Fruit fly (Drosophila melanogaster) whole organism, embryonic: Measurements from ENCODE around the gene CG14341.
A peak's percentile ranks its signal among the peaks of the same experiment; 100 is the strongest.

Experiments used
- Atf-2 ChIP-seq: fragments of 200-800 bp; sonication (Bioruptor generic); optimal IDR thresholded peaks from 2 replicates; lab custom pipeline; 2016; ENCODE audit warnings: missing biosample characterization, missing genetic modification characterization
- B-H1 ChIP-seq: fragments of 200-800 bp; sonication (Bioruptor generic); IDR thresholded peaks from 3 replicates; pipeline ENCODE4 v1.3.6; 2022; ENCODE audit warnings: missing biosample characterization, missing genetic modification characterization
- B-H2 ChIP-seq: fragments of 200-800 bp; sonication (Bioruptor generic); optimal IDR thresholded peaks from 2 replicates; lab custom pipeline; 2018; ENCODE audit warnings: missing biosample characterization, mild to moderate bottlenecking, missing genetic modification characterization
- CG1024 ChIP-seq: fragments of 200-800 bp; sonication (Bioruptor generic); IDR thresholded peaks from 2 replicates; pipeline ENCODE4 v1.3.6; 2022; ENCODE audit warnings: missing biosample characterization, missing genetic modification characterization
- CG10431 ChIP-seq: fragments of 200-800 bp; sonication (Bioruptor generic); optimal IDR thresholded peaks from 3 replicates; lab custom pipeline; 2018; ENCODE audit warnings: missing biosample characterization, mild to moderate bottlenecking, missing genetic modification characterization
- CG10959 ChIP-seq: fragments of 200-800 bp; sonication (Bioruptor generic); IDR thresholded peaks from 2 replicates; pipeline ENCODE4 v1.3.6; 2022; ENCODE audit warnings: missing biosample characterization, missing genetic modification characterization
- CG10979 ChIP-seq: fragments of 200-800 bp; sonication (Bioruptor generic); optimal IDR thresholded peaks from 2 replicates; lab custom pipeline; 2018; ENCODE audit warnings: missing biosample characterization, mild to moderate bottlenecking, missing genetic modification characterization, moderate library complexity
- CG11085 ChIP-seq: fragments of 200-800 bp; sonication (Bioruptor generic); IDR thresholded peaks from 2 replicates; pipeline ENCODE4 v1.3.6; 2022; ENCODE audit warnings: missing biosample characterization, missing genetic modification characterization
- CG13894 ChIP-seq: fragments of 200-800 bp; sonication (Bioruptor generic); optimal IDR thresholded peaks from 3 replicates; lab custom pipeline; 2018; ENCODE audit warnings: missing biosample characterization, mild to moderate bottlenecking, missing genetic modification characterization, moderate library complexity
- CG15269 ChIP-seq: fragments of 200-800 bp; sonication (Bioruptor generic); optimal IDR thresholded peaks from 2 replicates; lab custom pipeline; 2018; ENCODE audit warnings: missing biosample characterization, mild to moderate bottlenecking, missing genetic modification characterization, moderate library complexity
- CG15514 ChIP-seq: fragments of 200-800 bp; sonication (Bioruptor generic); optimal IDR thresholded peaks from 3 replicates; lab custom pipeline; 2017; ENCODE audit warnings: missing biosample characterization, missing genetic modification characterization, mild to moderate bottlenecking, moderate library complexity, missing genetic modification reagents
- CG16815 ChIP-seq: fragments of 200-800 bp; sonication (Bioruptor generic); optimal IDR thresholded peaks from 3 replicates; lab custom pipeline; 2017; ENCODE audit warnings: missing biosample characterization, mild to moderate bottlenecking, missing genetic modification characterization
- CG31388 ChIP-seq: fragments of 200-800 bp; sonication (Bioruptor generic); optimal IDR thresholded peaks from 2 replicates; lab custom pipeline; 2016; ENCODE audit warnings: missing biosample characterization, missing genetic modification characterization
- CG32532 ChIP-seq: fragments of 200-800 bp; sonication (Bioruptor generic); IDR thresholded peaks from 2 replicates; pipeline ENCODE4 v1.3.6; 2022; ENCODE audit warnings: missing biosample characterization, missing genetic modification characterization
- CG3281 ChIP-seq: fragments of 200-800 bp; sonication (Bioruptor generic); optimal IDR thresholded peaks from 3 replicates; lab custom pipeline; 2017; ENCODE audit warnings: missing biosample characterization, mild to moderate bottlenecking, missing genetic modification characterization
- CG4360 ChIP-seq: fragments of 200-800 bp; sonication (Bioruptor generic); IDR thresholded peaks from 2 replicates; pipeline ENCODE4 v1.3.6; 2022; ENCODE audit warnings: missing biosample characterization, missing genetic modification characterization
- CG6765 ChIP-seq: fragments of 200-800 bp; sonication (Bioruptor generic); optimal IDR thresholded peaks from 3 replicates; lab custom pipeline; 2017; ENCODE audit warnings: missing biosample characterization, mild to moderate bottlenecking, missing genetic modification characterization
- CG7357 ChIP-seq: fragments of 200-800 bp; sonication (Bioruptor generic); IDR thresholded peaks from 3 replicates; pipeline ENCODE4 v1.3.6; 2022; ENCODE audit warnings: missing biosample characterization, missing genetic modification characterization
- Dref ChIP-seq: fragments of 200-800 bp; sonication (Bioruptor generic); IDR thresholded peaks from 2 replicates; pipeline ENCODE4 v1.3.6; 2022; ENCODE audit warnings: missing biosample characterization, missing genetic modification characterization
- Ets65A ChIP-seq: fragments of 200-800 bp; sonication (Bioruptor generic); peaks from one replicate; lab custom pipeline; 2016; ENCODE audit warnings: missing biosample characterization, missing genetic modification characterization
- H15 ChIP-seq: fragments of 200-800 bp; sonication (Bioruptor generic); IDR thresholded peaks from 3 replicates; pipeline ENCODE4 v1.3.6; 2022; ENCODE audit warnings: missing biosample characterization, missing genetic modification characterization
- HLHmδ ChIP-seq: fragments of 200-800 bp; sonication (Bioruptor generic); optimal IDR thresholded peaks from 2 replicates; lab custom pipeline; 2018; ENCODE audit warnings: missing biosample characterization, mild to moderate bottlenecking, missing genetic modification characterization, moderate library complexity
- HmgZ ChIP-seq: fragments of 200-800 bp; sonication (Bioruptor generic); optimal IDR thresholded peaks from 2 replicates; lab custom pipeline; 2018; ENCODE audit warnings: missing biosample characterization, mild to moderate bottlenecking, missing genetic modification characterization
- Mrtf ChIP-seq: fragments of 200-800 bp; sonication (Bioruptor generic); IDR thresholded peaks from 3 replicates; pipeline ENCODE4 v1.3.6; 2022; ENCODE audit warnings: missing biosample characterization, missing genetic modification characterization
- NFAT ChIP-seq: fragments of 200-800 bp; sonication (Bioruptor generic); IDR thresholded peaks from 2 replicates; pipeline ENCODE4 v1.3.6; 2022; ENCODE audit warnings: missing biosample characterization, missing genetic modification characterization
- Six4 ChIP-seq: fragments of 200-800 bp; sonication (Bioruptor generic); optimal IDR thresholded peaks from 2 replicates; lab custom pipeline; 2016; ENCODE audit warnings: missing biosample characterization, missing genetic modification characterization
- Sry-δ ChIP-seq: fragments of 200-800 bp; sonication (Bioruptor generic); optimal IDR thresholded peaks from 2 replicates; lab custom pipeline; 2016; ENCODE audit warnings: missing biosample characterization, missing genetic modification characterization
- Taf1 ChIP-seq: fragments of 200-800 bp; sonication (Bioruptor generic); IDR thresholded peaks from 2 replicates; pipeline ENCODE4 v1.3.6; 2022; ENCODE audit warnings: missing biosample characterization, missing genetic modification characterization
- Tbp ChIP-seq: fragments of >200 bp; optimal IDR thresholded peaks from 2 replicates; lab custom pipeline; 2018; ENCODE audit warnings: missing biosample characterization, missing genetic modification characterization
- bcd ChIP-seq: fragments of 200-800 bp; sonication (Bioruptor generic); optimal IDR thresholded peaks from 2 replicates; lab custom pipeline; 2017; ENCODE audit warnings: missing biosample characterization, mild to moderate bottlenecking, missing genetic modification characterization
- br ChIP-seq: fragments of >200 bp; optimal IDR thresholded peaks from 2 replicates; lab custom pipeline; 2017
- cad ChIP-seq: fragments of >200 bp; optimal IDR thresholded peaks from 2 replicates; lab custom pipeline; 2017; ENCODE audit warnings: missing biosample characterization, missing genetic modification characterization
- cwo ChIP-seq: fragments of 200-800 bp; sonication (Bioruptor generic); optimal IDR thresholded peaks from 3 replicates; lab custom pipeline; 2017; ENCODE audit warnings: missing biosample characterization, missing genetic modification characterization, mild to moderate bottlenecking, moderate library complexity, missing genetic modification reagents
- ham ChIP-seq: fragments of 200-800 bp; sonication (Bioruptor generic); IDR thresholded peaks from 2 replicates; pipeline ENCODE4 v1.3.6; 2022; ENCODE audit warnings: missing biosample characterization, missing genetic modification characterization
- hbn ChIP-seq: fragments of 200-800 bp; sonication (Bioruptor generic); IDR thresholded peaks from 2 replicates; pipeline ENCODE4 v1.3.6; 2022; ENCODE audit warnings: missing biosample characterization, missing genetic modification characterization; ENCODE audit not compliant: partially characterized antibody
- jigr1 ChIP-seq: fragments of 200-800 bp; sonication (Bioruptor generic); IDR thresholded peaks from 3 replicates; pipeline ENCODE4 v1.3.6; 2022; ENCODE audit warnings: missing biosample characterization, missing genetic modification characterization
- lov ChIP-seq, 2 experiments: fragments of 200-800 bp in 1 of 2; fragments of >200 bp in 1 of 2; sonication (Bioruptor generic) in 1 of 2; IDR thresholded peaks in 1 of 2; optimal IDR thresholded peaks in 1 of 2; 2 replicates in 1 of 2; 3 replicates in 1 of 2; pipeline versions ENCODE4 v1.3.6 to Lab custom; 2017 to 2022; ENCODE audit warnings: missing biosample characterization in 1 of 2, missing genetic modification characterization in 1 of 2
- maf-S ChIP-seq: fragments of 200-800 bp; sonication (Bioruptor generic); optimal IDR thresholded peaks from 2 replicates; lab custom pipeline; 2016; ENCODE audit warnings: missing biosample characterization, missing genetic modification characterization
- mam ChIP-seq: fragments of 200-800 bp; sonication (Bioruptor generic); optimal IDR thresholded peaks from 3 replicates; lab custom pipeline; 2016; ENCODE audit warnings: missing biosample characterization, missing genetic modification characterization
- mirr ChIP-seq: fragments of 200-800 bp; sonication (Bioruptor generic); optimal IDR thresholded peaks from 3 replicates; lab custom pipeline; 2018; ENCODE audit warnings: missing biosample characterization, mild to moderate bottlenecking, missing genetic modification characterization
- mld ChIP-seq: fragments of 200-800 bp; sonication (Bioruptor generic); IDR thresholded peaks from 3 replicates; pipeline ENCODE4 v1.3.6; 2022; ENCODE audit warnings: missing biosample characterization, missing genetic modification characterization; ENCODE audit not compliant: partially characterized antibody
- scrt ChIP-seq: fragments of 200-800 bp; sonication (Bioruptor generic); optimal IDR thresholded peaks from 2 replicates; lab custom pipeline; 2018; ENCODE audit warnings: missing biosample characterization, mild to moderate bottlenecking, missing genetic modification characterization, moderate library complexity
- sd ChIP-seq: fragments of 200-800 bp; sonication (Bioruptor generic); optimal IDR thresholded peaks from 3 replicates; lab custom pipeline; 2018; ENCODE audit warnings: missing biosample characterization, mild to moderate bottlenecking, missing genetic modification characterization, moderate library complexity
- tna ChIP-seq: fragments of 200-800 bp; sonication (Bioruptor generic); IDR thresholded peaks from 2 replicates; pipeline ENCODE4 v1.3.6; 2022; ENCODE audit warnings: missing biosample characterization, missing genetic modification characterization; ENCODE audit not compliant: partially characterized antibody
- ttk ChIP-seq: fragments of 200-800 bp; sonication (Bioruptor generic); IDR thresholded peaks from 2 replicates; pipeline ENCODE4 v2.1.2; 2022; ENCODE audit warnings: missing biosample characterization, missing genetic modification characterization
- vnd ChIP-seq: fragments of 200-800 bp; sonication (Bioruptor generic); IDR thresholded peaks from 3 replicates; pipeline ENCODE4 v1.3.6; 2022; ENCODE audit warnings: missing biosample characterization, missing genetic modification characterization; ENCODE audit not compliant: partially characterized antibody

The CG14341 gene

dm6 chr2L:1121942-1122710 is 44.2 kb upstream of the CG14341 start (continued):
- TF ChIP-seq CG7357 (GFP tag; lab: Robert Waterston, UW) (no peak), CG16815 (GFP tag; lab: Kevin White, UChicago) (no peak)

- TF ChIP-seq Atf-2 (GFP tag; lab: Kevin White, UChicago) (no peak), Ets65A (GFP tag; lab: Kevin White, UChicago) (peak; percentile 61), sd (tag; lab: Kevin White, UChicago) (peak; percentile 80), CG13894 (tag; lab: Kevin White, UChicago) (peak; percentile 37)
Measured at dm6 chr2L:1122711-1122960, 43.7 kb upstream of the CG14341 start.

- TF ChIP-seq lov (optimal IDR thresholded peaks at IDR 0.05; lab: Kevin White, UChicago) = no peak
- TF ChIP-seq lov (GFP tag; IDR thresholded peaks at IDR 0.05; lab: Robert Waterston, UW) = no peak
- no peak for TF ChIP-seq CG3281 (GFP tag; lab: Kevin White, UChicago)
- no peak for TF ChIP-seq CG10959 (GFP tag; lab: Robert Waterston, UW)
- TF ChIP-seq cad (GFP tag; lab: Kevin White, UChicago) = no peak
- no peak for TF ChIP-seq CG7357 (GFP tag; lab: Robert Waterston, UW)
- TF ChIP-seq scrt (GFP tag; lab: Kevin White, UChicago) = no peak
- no peak for TF ChIP-seq tna
- no peak for TF ChIP-seq Tbp
- TF ChIP-seq NFAT = no peak
- no peak for TF ChIP-seq mam (GFP tag; lab: Kevin White, UChicago)
- TF ChIP-seq CG31388 (GFP tag; lab: Kevin White, UChicago) = no peak
- TF ChIP-seq Six4 (GFP tag; lab: Kevin White, UChicago) = no peak
- no peak for TF ChIP-seq Mrtf (GFP tag; lab: Robert Waterston, UW)
- no peak for TF ChIP-seq HLHmδ (GFP tag; lab: Kevin White, UChicago)
- no peak for TF ChIP-seq B-H1 (GFP tag; lab: Robert Waterston, UW)
- no peak for TF ChIP-seq ham (GFP tag; lab: Robert Waterston, UW)
- TF ChIP-seq CG4360 (GFP tag; lab: Robert Waterston, UW) = peak; percentile 21; the same call in 1 of the 2 replicates
- no peak for TF ChIP-seq Taf1 (GFP tag; lab: Robert Waterston, UW)
- no peak for TF ChIP-seq br (lab: Kevin White, UChicago)
- no peak for TF ChIP-seq hbn (GFP tag; lab: Robert Waterston, UW)
- TF ChIP-seq HmgZ = peak; percentile 23
- peak; percentile 33 for TF ChIP-seq CG10431 (GFP tag; lab: Kevin White, UChicago)
- no peak for TF ChIP-seq Dref (GFP tag; lab: Robert Waterston, UW)
- no peak for TF ChIP-seq CG15514 (GFP tag; lab: Kevin White, UChicago)
- no peak for TF ChIP-seq CG11085 (GFP tag; lab: Robert Waterston, UW)
- no peak for TF ChIP-seq mld (GFP tag; lab: Robert Waterston, UW)
- no peak for TF ChIP-seq B-H2 (GFP tag; lab: Kevin White, UChicago)
- TF ChIP-seq ttk (GFP tag; lab: Robert Waterston, UW) = no peak
- no peak for TF ChIP-seq CG15269 (tag; lab: Kevin White, UChicago)
- TF ChIP-seq jigr1 (GFP tag; lab: Robert Waterston, UW) = no peak
- TF ChIP-seq CG6765 (GFP tag; lab: Kevin White, UChicago) = no peak
- TF ChIP-seq bcd (GFP tag; lab: Kevin White, UChicago) = peak; percentile 23
- TF ChIP-seq CG32532 (GFP tag; lab: Robert Waterston, UW) = no peak
- no peak for TF ChIP-seq maf-S (GFP tag; lab: Kevin White, UChicago)
- no peak for TF ChIP-seq Sry-δ (GFP tag; lab: Kevin White, UChicago)
- no peak for TF ChIP-seq CG1024 (GFP tag; lab: Robert Waterston, UW)
- peak; percentile 29 for TF ChIP-seq cwo (GFP tag; lab: Kevin White, UChicago)
- no peak for TF ChIP-seq vnd (GFP tag; lab: Robert Waterston, UW)
- no peak for TF ChIP-seq H15 (GFP tag; lab: Robert Waterston, UW)
- peak; percentile 52 for TF ChIP-seq CG10979 (tag; lab: Kevin White, UChicago)
- no peak for TF ChIP-seq mirr (GFP tag; lab: Kevin White, UChicago)
Measured at dm6 chr2L:1123078-1123818, 43.1 kb upstream of the CG14341 start.
